Fruit fly (Drosophila melanogaster) whole organism, prepupa: ENCODE results near the gene CG7497.
A peak's percentile ranks its signal among the peaks of the same experiment; 100 is the strongest.

Source experiments
- CG16779 ChIP-seq: fragments of 200-800 bp; sonication (Bioruptor generic); optimal IDR thresholded peaks from 3 replicates; lab custom pipeline; 2017; ENCODE audit warnings: missing biosample characterization, mild to moderate bottlenecking, missing genetic modification characterization
- CG4318 ChIP-seq: fragments of 200-800 bp; sonication (Bioruptor generic); optimal IDR thresholded peaks from 3 replicates; lab custom pipeline; 2017; ENCODE audit warnings: missing biosample characterization, mild to moderate bottlenecking, missing genetic modification characterization
- CG8319 ChIP-seq: fragments of 200-800 bp; sonication (Bioruptor generic); optimal IDR thresholded peaks from 3 replicates; lab custom pipeline; 2016; ENCODE audit warnings: missing biosample characterization, missing genetic modification characterization
- Ets96B ChIP-seq: fragments of 200-800 bp; optimal IDR thresholded peaks from 2 replicates; lab custom pipeline; 2019; ENCODE audit warnings: missing biosample characterization, mild to moderate bottlenecking, missing genetic modification characterization, moderate library complexity
- Hr38 ChIP-seq: sonication (Bioruptor generic); optimal IDR thresholded peaks from 2 replicates; lab custom pipeline; 2016; ENCODE audit warnings: missing biosample characterization, missing genetic modification characterization
- Hr39 ChIP-seq: fragments of 200-800 bp; sonication (Bioruptor generic); optimal IDR thresholded peaks from 2 replicates; lab custom pipeline; 2016; ENCODE audit warnings: missing biosample characterization, missing genetic modification characterization
- Smox ChIP-seq: fragments of 200-800 bp; sonication (Bioruptor generic); optimal IDR thresholded peaks from 3 replicates; lab custom pipeline; 2016; ENCODE audit warnings: missing biosample characterization, missing genetic modification characterization
- Sox102F ChIP-seq: fragments of 200-800 bp; sonication (Bioruptor generic); optimal IDR thresholded peaks from 2 replicates; lab custom pipeline; 2016; ENCODE audit warnings: missing biosample characterization, mild to moderate bottlenecking, missing genetic modification characterization
- fd85E ChIP-seq: fragments of 200-800 bp; sonication (Bioruptor generic); optimal IDR thresholded peaks from 3 replicates; lab custom pipeline; 2016; ENCODE audit warnings: missing biosample characterization, missing genetic modification characterization
- fkh ChIP-seq: fragments of 200-800 bp; sonication (Bioruptor generic); optimal IDR thresholded peaks from 3 replicates; lab custom pipeline; 2017; ENCODE audit warnings: missing biosample characterization, mild to moderate bottlenecking, missing genetic modification characterization, moderate library complexity
- lz ChIP-seq: fragments of 200-800 bp; sonication (Bioruptor generic); optimal IDR thresholded peaks from 3 replicates; lab custom pipeline; 2016; ENCODE audit warnings: missing biosample characterization, missing genetic modification characterization
- pdm3 ChIP-seq: fragments of 200-800 bp; sonication (Bioruptor generic); optimal IDR thresholded peaks from 3 replicates; lab custom pipeline; 2016; ENCODE audit warnings: missing biosample characterization, missing genetic modification characterization

- peak; percentile 80 for TF ChIP-seq lz (GFP tag; lab: Kevin White, UChicago)
- peak; percentile 77 for TF ChIP-seq CG4318
- TF ChIP-seq Sox102F (GFP tag; lab: Kevin White, UChicago): peak; percentile 75
- TF ChIP-seq Smox (GFP tag; lab: Kevin White, UChicago): no peak
- peak; percentile 85 for TF ChIP-seq Hr39 (GFP tag; lab: Kevin White, UChicago)
- no peak for TF ChIP-seq fkh (GFP tag; lab: Kevin White, UChicago)
- TF ChIP-seq Ets96B (tag; lab: Kevin White, UChicago): no peak
- no peak for TF ChIP-seq Hr38
- no peak for TF ChIP-seq CG16779
- TF ChIP-seq fd85E (GFP tag; lab: Kevin White, UChicago): peak; percentile 42
- TF ChIP-seq pdm3 (GFP tag; lab: Kevin White, UChicago): peak; percentile 76
- peak; percentile 30 for TF ChIP-seq CG8319 (GFP tag; lab: Kevin White, UChicago)
Observed at dm6 chr3L:17608185-17609067, 24.8 kb upstream of the CG7497 start.
